Fruit fly (Drosophila melanogaster) ovary, adult (tissue): ENCODE data around the gene CG4991.
A peak's percentile ranks its signal among the peaks of the same experiment; 100 is the strongest.

ENCODE experiments used
- CG17801 ChIP-seq: fragments of 200-800 bp; optimal IDR thresholded peaks from 2 replicates; lab custom pipeline; 2019; ENCODE audit warnings: missing biosample characterization, mild to moderate bottlenecking, missing genetic modification characterization, moderate library complexity; ENCODE audit not compliant: partially characterized antibody

Gene CG4991

DNA sequence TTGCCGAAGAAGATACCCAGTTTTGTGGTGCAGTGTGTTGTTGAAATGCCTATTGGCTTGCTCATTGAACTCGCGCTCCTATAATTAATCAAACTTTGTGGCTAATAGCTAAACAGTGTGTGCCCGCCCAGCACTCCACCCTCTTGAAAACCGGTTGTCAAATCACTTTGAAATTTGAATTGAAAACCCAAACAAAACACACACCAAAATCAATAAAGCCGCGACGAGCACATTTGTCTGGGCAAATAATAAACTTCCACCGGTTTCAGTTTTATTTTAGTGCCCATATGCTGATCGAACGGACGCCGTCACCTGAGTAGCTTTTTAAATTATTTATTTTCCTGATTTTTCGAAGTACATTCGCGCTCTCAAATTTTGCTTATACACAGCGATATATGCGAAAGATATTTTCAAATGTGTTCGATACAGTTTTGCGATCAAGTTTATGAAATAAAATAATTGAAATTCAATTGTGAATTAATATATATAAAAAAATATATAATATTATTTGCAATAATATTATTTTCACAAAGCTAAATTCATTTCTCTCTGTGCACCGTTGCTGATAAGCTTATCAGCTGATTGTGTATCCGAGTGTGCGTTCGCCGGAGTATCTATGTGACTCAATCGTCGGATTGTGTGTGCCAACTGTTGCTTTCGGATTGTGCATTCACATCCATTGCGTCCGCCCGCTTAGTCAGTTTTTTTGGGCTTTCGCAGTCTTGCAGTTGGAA, 38.2 kb downstream of the CG4991 start:
- TF ChIP-seq CG17801: peak; percentile 88

DNA sequence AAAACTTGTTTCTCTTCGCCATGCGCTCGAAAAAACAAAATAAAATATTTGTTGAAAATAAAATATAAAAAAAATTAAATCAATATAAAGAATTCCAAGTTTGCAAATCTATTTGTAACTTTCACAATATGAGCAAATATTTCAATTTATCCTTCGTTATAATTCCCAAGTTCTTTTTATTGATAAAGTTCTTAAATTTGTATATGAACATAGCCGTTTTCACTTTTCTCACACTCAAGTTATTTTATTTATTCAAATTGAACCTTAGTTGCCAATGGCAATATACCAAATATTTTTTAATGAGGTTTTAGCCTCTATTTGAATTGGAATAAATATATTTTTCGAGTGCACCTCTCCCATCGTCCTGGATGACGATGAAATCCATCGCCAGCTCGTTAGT, 41.0 kb downstream of the CG4991 start:
- no peak for TF ChIP-seq CG17801

DNA sequence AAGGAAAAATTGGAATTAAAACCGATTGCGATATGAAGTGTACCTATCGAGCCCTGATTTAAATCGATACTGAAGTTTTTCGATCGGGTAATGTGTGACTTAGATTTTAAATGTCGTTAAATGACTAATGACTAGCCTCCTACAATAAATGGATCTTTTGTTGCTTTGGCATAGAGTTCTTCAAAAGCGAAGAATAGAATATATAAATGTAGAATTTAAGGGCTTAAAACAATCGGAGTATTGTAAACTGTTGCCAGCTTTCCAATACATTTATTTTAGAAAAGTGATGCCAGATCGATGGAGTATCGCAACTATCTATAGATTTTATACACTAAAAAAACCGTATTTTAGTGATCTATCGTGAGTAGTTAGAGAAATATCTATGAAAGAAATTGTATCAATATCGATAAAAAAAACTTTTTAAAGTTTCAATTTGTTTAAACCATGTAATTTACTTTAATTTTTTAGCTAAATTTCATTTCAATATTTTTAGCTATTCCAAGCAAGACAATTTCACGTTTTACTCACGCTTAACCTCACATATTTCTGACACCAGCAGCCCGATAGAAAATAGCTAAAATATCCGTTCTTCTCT, 51.4 kb downstream of the CG4991 start, which contains the start of the genes mei-217 and mei-218:
TSS of gene mei-217 (minus strand) at position 51 of the 595 bp plus-strand sequence.
TSS of gene mei-218 (minus strand) at position 51 of the 595 bp plus-strand sequence.
- peak; percentile 8 for TF ChIP-seq CG17801

DNA sequence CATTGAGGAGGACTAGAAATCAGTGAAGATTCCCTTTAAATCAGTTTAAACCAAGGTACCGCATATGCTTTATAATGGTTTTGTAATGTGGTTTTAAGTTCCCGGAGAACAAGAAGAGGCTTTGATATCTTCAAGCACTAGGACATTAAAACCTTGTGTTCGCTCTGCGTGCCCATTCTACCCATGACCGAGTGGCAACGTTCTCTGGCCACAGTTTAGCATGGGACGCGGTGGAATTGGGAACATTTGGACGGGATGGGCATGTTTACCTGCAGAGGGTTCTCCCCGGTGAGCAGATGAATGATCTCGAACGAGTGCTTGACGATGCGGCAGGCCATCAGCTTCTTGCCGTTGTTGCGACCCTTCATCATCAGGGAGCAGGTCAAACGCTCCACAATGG, 54.9 kb downstream of the CG4991 start:
- no peak for TF ChIP-seq CG17801

DNA sequence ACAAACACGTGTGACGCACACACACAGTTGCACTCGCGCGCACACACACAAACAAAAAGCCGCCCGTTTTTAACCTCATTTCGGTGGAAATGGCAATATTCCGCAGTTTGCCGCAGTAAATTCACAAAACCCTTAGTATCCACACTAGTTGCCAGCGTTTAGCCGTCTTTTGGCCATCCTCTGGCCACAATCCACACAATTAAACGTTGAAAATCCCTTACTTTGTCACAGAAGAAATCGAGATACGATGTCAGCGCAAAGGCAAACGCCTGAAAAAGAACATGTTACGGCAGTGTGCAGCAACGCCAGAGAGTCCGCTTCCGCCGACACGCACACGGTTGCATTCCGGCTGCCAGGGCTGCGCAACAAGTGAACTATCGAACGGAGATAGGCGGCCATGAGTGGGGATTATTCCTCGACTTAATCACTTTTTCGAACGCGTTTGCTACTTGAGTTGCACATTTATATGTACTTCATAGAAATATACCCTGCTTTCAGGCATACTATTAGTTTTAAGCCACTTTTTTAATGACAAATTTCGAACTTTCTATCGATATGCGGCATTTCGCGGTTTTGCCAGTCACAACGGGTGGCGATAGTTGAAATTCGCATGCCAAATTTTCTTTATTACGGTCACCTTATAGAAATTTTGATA, 56.5 kb downstream of the CG4991 start, which contains the start of gene RpS5a:
TSS of gene RpS5a (minus strand) at position 282 of the 655 bp plus-strand sequence.
- peak; percentile 82 for TF ChIP-seq CG17801

DNA sequence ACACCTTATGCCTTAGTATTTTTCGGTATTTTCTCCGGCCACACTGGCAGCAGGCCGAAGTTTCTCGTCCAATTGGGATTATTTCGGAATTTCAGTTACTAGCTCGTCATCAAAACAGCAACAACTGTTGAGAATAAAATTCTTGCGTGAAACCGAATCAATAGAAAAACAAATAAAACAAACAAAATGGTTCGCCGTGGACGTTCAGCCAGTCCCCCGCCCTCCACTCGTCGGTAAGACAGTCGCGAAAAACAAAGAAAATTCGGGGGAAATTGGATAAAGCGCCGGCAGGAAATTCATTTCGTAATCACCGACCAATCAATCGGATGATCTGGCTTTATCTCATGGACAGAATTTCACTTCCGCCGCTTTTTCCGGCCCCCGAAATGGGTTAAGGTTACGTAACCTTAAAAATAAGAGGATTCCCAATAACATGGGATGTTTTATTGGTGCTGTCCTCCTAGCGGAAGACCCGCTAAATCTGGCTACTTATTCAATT, 57.3 kb downstream of the CG4991 start, which contains the start of gene Chchd2:
TSS of gene Chchd2 (plus strand) at position 51 of the 499 bp plus-strand sequence.
- TF ChIP-seq CG17801: peak; percentile 71

DNA sequence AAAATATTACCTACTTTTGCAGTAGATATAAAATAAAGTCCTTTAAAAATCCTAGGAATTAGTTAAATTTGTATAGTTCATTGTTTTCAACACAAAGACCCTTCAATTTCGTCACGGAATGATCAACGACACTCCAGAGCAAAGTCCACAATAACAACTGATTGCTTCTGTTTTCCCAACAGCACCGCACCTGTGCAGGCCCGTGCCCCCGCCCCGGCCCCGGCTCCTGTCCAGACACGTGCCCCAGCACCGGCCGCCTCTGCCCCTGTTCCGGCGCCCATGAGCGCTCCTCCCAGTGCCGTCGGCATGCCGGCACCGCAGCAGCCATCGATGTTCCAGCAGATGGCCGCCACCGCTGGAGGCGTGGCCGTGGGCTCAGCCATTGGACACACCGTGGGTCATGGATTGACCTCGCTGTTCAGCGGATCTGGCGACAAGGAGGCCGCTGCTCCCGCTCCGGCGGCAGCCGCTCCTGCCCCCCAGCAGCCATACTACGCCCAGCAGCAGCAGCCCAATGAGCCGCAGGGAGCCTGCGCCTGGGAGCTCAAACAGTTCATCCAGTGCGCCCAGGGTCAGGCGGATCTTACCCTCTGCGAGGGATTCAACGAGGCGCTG, 58.1 kb downstream of the CG4991 start:
- TF ChIP-seq CG17801: no peak

DNA sequence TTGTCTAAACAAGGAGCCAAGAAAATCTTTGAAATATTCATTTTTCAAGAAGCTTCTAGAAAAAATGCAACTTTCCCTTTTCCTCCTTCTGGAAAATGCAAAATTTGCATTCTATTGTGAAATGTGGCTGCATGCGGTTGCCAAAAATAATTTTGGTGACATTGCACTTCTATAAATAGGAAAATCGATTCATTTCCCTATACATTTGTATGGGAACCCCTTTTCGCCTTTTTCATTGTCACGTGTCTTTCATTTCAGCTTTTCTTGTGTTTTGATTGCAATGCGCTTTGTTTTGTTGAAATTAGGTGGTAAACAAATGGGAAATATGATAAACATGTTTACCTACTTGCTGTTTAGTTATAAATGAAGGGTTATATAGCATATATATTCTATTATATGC, 59.0 kb downstream of the CG4991 start:
- no peak for TF ChIP-seq CG17801
